Worm (Caenorhabditis elegans) whole organism, young adult: ENCODE data around the gene ctl-2.

Experiments used
- B0261.1 ChIP-seq: sonication (generic microtip); optimal IDR thresholded peaks from 2 replicates; lab custom pipeline; 2016; ENCODE audit warnings: mild to moderate bottlenecking, missing genetic modification characterization, moderate library complexity, missing compliant biosample characterization
- B0336.3 ChIP-seq: fragments of 200-800 bp; sonication (Bioruptor generic); IDR thresholded peaks from 2 replicates; pipeline ENCODE4 v1.3.6; 2022; ENCODE audit warnings: missing genetic modification characterization, missing compliant biosample characterization
- C17E4.6 ChIP-seq: fragments of 200-800 bp; sonication (Bioruptor generic); IDR thresholded peaks from 2 replicates; pipeline ENCODE4 v1.3.6; 2022; ENCODE audit warnings: missing genetic modification reagents, missing genetic modification characterization, missing compliant biosample characterization
- D2030.7 ChIP-seq: fragments of 200-800 bp; sonication (Bioruptor generic); IDR thresholded peaks from 2 replicates; pipeline ENCODE4 v1.3.6; 2022; ENCODE audit warnings: missing genetic modification reagents, missing genetic modification characterization, missing compliant biosample characterization
- F10E7.11 ChIP-seq: sonication (generic microtip); optimal IDR thresholded peaks from 2 replicates; lab custom pipeline; 2017; ENCODE audit warnings: mild to moderate bottlenecking, missing genetic modification characterization, moderate library complexity, missing compliant biosample characterization
- F52B5.7 ChIP-seq: sonication (generic microtip); optimal IDR thresholded peaks from 2 replicates; lab custom pipeline; 2016; ENCODE audit warnings: mild to moderate bottlenecking, missing genetic modification characterization, missing compliant biosample characterization
- F57C9.4 ChIP-seq: sonication (generic microtip); optimal IDR thresholded peaks from 2 replicates; lab custom pipeline; 2017; ENCODE audit warnings: mild to moderate bottlenecking, missing genetic modification characterization, missing compliant biosample characterization
- K12H6.12 ChIP-seq: fragments of 200-800 bp; sonication (Bioruptor generic); optimal IDR thresholded peaks from 2 replicates; lab custom pipeline; 2018; ENCODE audit warnings: mild to moderate bottlenecking, missing genetic modification characterization, missing compliant biosample characterization
- Y67H2A.10 ChIP-seq: fragments of 200-800 bp; sonication (Bioruptor generic); conservative IDR thresholded peaks from 2 replicates; pipeline ENCODE4 v1.3.6; 2022; ENCODE audit warnings: missing genetic modification reagents, missing genetic modification characterization, missing compliant biosample characterization
- Y79H2A.3 ChIP-seq: fragments of 200-800 bp; sonication (Bioruptor generic); conservative IDR thresholded peaks from 2 replicates; pipeline ENCODE4 v1.3.6; 2022; ENCODE audit warnings: missing genetic modification reagents, missing genetic modification characterization, missing compliant biosample characterization
- Y95B8A.8 ChIP-seq: fragments of 200-800 bp; sonication (Bioruptor generic); IDR thresholded peaks from 2 replicates; pipeline ENCODE4 v1.3.6; 2022; ENCODE audit warnings: missing genetic modification reagents, missing genetic modification characterization, missing compliant biosample characterization
- aptf-2 ChIP-seq: fragments of 200-800 bp; sonication (Bioruptor generic); conservative IDR thresholded peaks from 2 replicates; pipeline ENCODE4 v1.3.6; 2022; ENCODE audit warnings: missing genetic modification reagents, missing genetic modification characterization, missing compliant biosample characterization
- aptf-3 ChIP-seq: fragments of 200-800 bp; sonication (Bioruptor generic); IDR thresholded peaks from 2 replicates; pipeline ENCODE4 v1.3.6; 2022; ENCODE audit warnings: missing genetic modification characterization, missing compliant biosample characterization
- atf-7 ChIP-seq: sonication (generic microtip); optimal IDR thresholded peaks from 2 replicates; lab custom pipeline; 2017; ENCODE audit warnings: mild to moderate bottlenecking, missing genetic modification characterization, missing compliant biosample characterization
- athp-1 ChIP-seq: sonication (generic microtip); optimal IDR thresholded peaks from 2 replicates; lab custom pipeline; 2017; ENCODE audit warnings: mild to moderate bottlenecking, missing genetic modification characterization, missing compliant biosample characterization
- attf-5 ChIP-seq: fragments of 200-800 bp; sonication (Bioruptor generic); optimal IDR thresholded peaks from 2 replicates; lab custom pipeline; 2018; ENCODE audit warnings: mild to moderate bottlenecking, missing genetic modification characterization, missing compliant biosample characterization
- attf-6 ChIP-seq: fragments of 200-800 bp; sonication (Bioruptor generic); IDR thresholded peaks from 2 replicates; pipeline ENCODE4 v1.3.6; 2022; ENCODE audit warnings: missing genetic modification reagents, missing genetic modification characterization, missing compliant biosample characterization
- bed-1 ChIP-seq: fragments of 200-800 bp; sonication (Bioruptor generic); IDR thresholded peaks from 2 replicates; pipeline ENCODE4 v1.3.6; 2022; ENCODE audit warnings: missing genetic modification reagents, missing genetic modification characterization, missing compliant biosample characterization
- ceh-100 ChIP-seq: fragments of 200-800 bp; sonication (Bioruptor generic); IDR thresholded peaks from 2 replicates; pipeline ENCODE4 v1.3.6; 2022; ENCODE audit warnings: missing genetic modification reagents, missing genetic modification characterization, missing compliant biosample characterization
- ceh-58 ChIP-seq: fragments of 200-800 bp; sonication (Bioruptor generic); IDR thresholded peaks from 2 replicates; pipeline ENCODE4 v1.3.6; 2022; ENCODE audit warnings: missing genetic modification characterization, missing compliant biosample characterization
- ceh-91 ChIP-seq: fragments of 200-800 bp; sonication (Bioruptor generic); IDR thresholded peaks from 2 replicates; pipeline ENCODE4 v1.3.6; 2022; ENCODE audit warnings: missing genetic modification reagents, missing genetic modification characterization, missing compliant biosample characterization
- chd-7 ChIP-seq: sonication (generic microtip); optimal IDR thresholded peaks from 2 replicates; lab custom pipeline; 2016; ENCODE audit warnings: mild to moderate bottlenecking, missing genetic modification characterization, moderate library complexity, missing compliant biosample characterization
- egrh-3 ChIP-seq: fragments of 200-800 bp; sonication (Bioruptor generic); IDR thresholded peaks from 2 replicates; pipeline ENCODE4 v1.3.6; 2022; ENCODE audit warnings: missing genetic modification reagents, missing genetic modification characterization, missing compliant biosample characterization
- ekl-4 ChIP-seq: fragments of 200-800 bp; sonication (Bioruptor generic); IDR thresholded peaks from 2 replicates; pipeline ENCODE4 v1.3.6; 2022; ENCODE audit warnings: missing genetic modification reagents, missing genetic modification characterization, missing compliant biosample characterization
- ets-4 ChIP-seq: fragments of 200-800 bp; sonication (Bioruptor generic); optimal IDR thresholded peaks from 2 replicates; lab custom pipeline; 2018; ENCODE audit warnings: mild to moderate bottlenecking, missing genetic modification characterization, missing compliant biosample characterization
- him-1 ChIP-seq: sonication (generic microtip); optimal IDR thresholded peaks from 2 replicates; lab custom pipeline; 2016; ENCODE audit warnings: missing genotype, missing genetic modification reagents, missing genetic modification characterization, missing compliant biosample characterization
- hlh-12 ChIP-seq: sonication (generic microtip); optimal IDR thresholded peaks from 2 replicates; lab custom pipeline; 2016; ENCODE audit warnings: missing genetic modification characterization, missing compliant biosample characterization
- hrde-1 ChIP-seq: sonication (generic microtip); optimal IDR thresholded peaks from 2 replicates; lab custom pipeline; 2016; ENCODE audit warnings: missing genetic modification characterization, mild to moderate bottlenecking, missing compliant biosample characterization, moderate library complexity, missing genotype, missing genetic modification reagents, borderline replicate concordance
- let-607 ChIP-seq, 2 experiments: fragments of 200-800 bp in 1 of 2; sonication (Bioruptor generic) in 1 of 2; sonication (generic microtip) in 1 of 2; optimal IDR thresholded peaks; 2 replicates each; lab custom pipeline; 2016 to 2018; ENCODE audit warnings: mild to moderate bottlenecking in 2 of 2, missing compliant biosample characterization in 2 of 2, missing genetic modification characterization in 2 of 2, moderate library complexity in 2 of 2, missing genotype in 1 of 2
- lin-26 ChIP-seq: fragments of 200-800 bp; sonication (Bioruptor generic); IDR thresholded peaks from 2 replicates; pipeline ENCODE4 v1.3.6; 2022; ENCODE audit warnings: missing genetic modification reagents, missing genetic modification characterization, missing compliant biosample characterization
- lsl-1 ChIP-seq: fragments of 200-800 bp; sonication (Bioruptor generic); optimal IDR thresholded peaks from 2 replicates; lab custom pipeline; 2018; ENCODE audit warnings: mild to moderate bottlenecking, missing genetic modification characterization, moderate library complexity, missing compliant biosample characterization
- madf-3 ChIP-seq: fragments of 200-800 bp; sonication (Bioruptor generic); IDR thresholded peaks from 2 replicates; pipeline ENCODE4 v1.3.6; 2022; ENCODE audit warnings: missing genetic modification reagents, missing genetic modification characterization, missing compliant biosample characterization
- madf-8 ChIP-seq: fragments of 200-800 bp; sonication (Bioruptor generic); conservative IDR thresholded peaks from 2 replicates; pipeline ENCODE4 v1.3.6; 2022; ENCODE audit warnings: missing genetic modification reagents, missing genetic modification characterization, missing compliant biosample characterization
- mel-28 ChIP-seq: sonication (generic microtip); optimal IDR thresholded peaks from 2 replicates; lab custom pipeline; 2016; ENCODE audit warnings: borderline replicate concordance, mild to moderate bottlenecking, missing genetic modification characterization, missing compliant biosample characterization
- mxl-1 ChIP-seq: sonication (generic microtip); optimal IDR thresholded peaks from 2 replicates; lab custom pipeline; 2016; ENCODE audit warnings: missing genetic modification characterization, missing compliant biosample characterization
- rcor-1 ChIP-seq: fragments of 200-800 bp; sonication (Bioruptor generic); IDR thresholded peaks from 2 replicates; pipeline ENCODE4 v1.3.6; 2022; ENCODE audit warnings: missing genetic modification reagents, missing genetic modification characterization, missing compliant biosample characterization
- rec-8 ChIP-seq, 2 experiments: sonication (generic microtip); optimal IDR thresholded peaks; 2 replicates each; lab custom pipeline; 2016; ENCODE audit warnings: mild to moderate bottlenecking in 2 of 2, missing genetic modification characterization in 2 of 2, missing genetic modification reagents in 2 of 2, missing genotype in 2 of 2, missing biosample characterization in 1 of 2, missing compliant biosample characterization in 1 of 2, moderate library complexity in 1 of 2
- repo-1 ChIP-seq: sonication (generic microtip); optimal IDR thresholded peaks from 2 replicates; lab custom pipeline; 2017; ENCODE audit warnings: mild to moderate bottlenecking, missing genetic modification characterization, missing compliant biosample characterization
- rpc-1 ChIP-seq, 2 experiments: fragments of 150-350 bp in 1 of 2; sonication (generic microtip) in 1 of 2; optimal IDR thresholded peaks; 2 replicates each; lab custom pipeline; 2014 to 2018; ENCODE audit warnings: missing biosample characterization in 1 of 2, missing genetic modification characterization in 1 of 2, missing genetic modification reagents in 1 of 2, missing genotype in 1 of 2
- sdz-38 ChIP-seq: sonication (generic microtip); optimal IDR thresholded peaks from 2 replicates; lab custom pipeline; 2016; ENCODE audit warnings: missing genotype, missing genetic modification characterization, missing compliant biosample characterization
- snpc-1.1 ChIP-seq: sonication (generic microtip); optimal IDR thresholded peaks from 2 replicates; lab custom pipeline; 2017; ENCODE audit warnings: missing genetic modification characterization, mild to moderate bottlenecking, missing compliant biosample characterization, antibody characterized with exemption, moderate library complexity, missing genotype, missing genetic modification reagents; ENCODE audit not compliant: insufficient read depth
- sptf-2 ChIP-seq: fragments of 200-800 bp; sonication (Bioruptor generic); optimal IDR thresholded peaks from 2 replicates; lab custom pipeline; 2018; ENCODE audit warnings: mild to moderate bottlenecking, missing genetic modification characterization, missing compliant biosample characterization
- tlf-1 ChIP-seq: fragments of 200-800 bp; sonication (Bioruptor generic); optimal IDR thresholded peaks from 2 replicates; lab custom pipeline; 2018; ENCODE audit warnings: mild to moderate bottlenecking, missing genetic modification characterization, missing compliant biosample characterization
- unc-130 ChIP-seq: sonication (generic microtip); optimal IDR thresholded peaks from 2 replicates; lab custom pipeline; 2016; ENCODE audit warnings: missing genetic modification reagents, missing genetic modification characterization, missing compliant biosample characterization
- xnd-1 ChIP-seq: sonication (generic microtip); optimal IDR thresholded peaks from 2 replicates; lab custom pipeline; 2016; ENCODE audit warnings: missing genotype, missing genetic modification reagents, missing genetic modification characterization, missing compliant biosample characterization
- ztf-18 ChIP-seq: sonication (generic microtip); optimal IDR thresholded peaks from 2 replicates; lab custom pipeline; 2016; ENCODE audit warnings: missing genotype, mild to moderate bottlenecking, missing genetic modification characterization, missing compliant biosample characterization

ctl-2 gene

ce11 chrII:14255850-14256249 is 46.0 kb downstream of the ctl-2 start (continued):
- no peak for TF ChIP-seq Y79H2A.3 (GFP tag; lab: Robert Waterston, UW)
- no peak for TF ChIP-seq ceh-100 (GFP tag; lab: Robert Waterston, UW)
- peak; percentile 67 for TF ChIP-seq lsl-1 (GFP tag; lab: Kevin White, UChicago)
- TF ChIP-seq hrde-1 (tag; lab: Kevin White, UChicago) = peak; percentile 65
- no peak for TF ChIP-seq chd-7 (tag; lab: Kevin White, UChicago)
- TF ChIP-seq ztf-18 = no peak
- no peak for TF ChIP-seq tlf-1 (GFP tag; lab: Kevin White, UChicago)
- peak; percentile 32 for TF ChIP-seq athp-1 (tag; lab: Kevin White, UChicago)
- TF ChIP-seq sdz-38 (tag; lab: Kevin White, UChicago) = no peak
- TF ChIP-seq egrh-3 (GFP tag; lab: Robert Waterston, UW) = no peak
- TF ChIP-seq B0336.3 (GFP tag; lab: Robert Waterston, UW) = 0 out of 2 replicates have a peak, but pooled peaks have one; percentile 9
- no peak for TF ChIP-seq ceh-58 (GFP tag; lab: Robert Waterston, UW)
- TF ChIP-seq repo-1 = peak; percentile 19
- no peak for TF ChIP-seq mxl-1 (tag; lab: Kevin White, UChicago)
- no peak for TF ChIP-seq Y67H2A.10 (GFP tag; lab: Robert Waterston, UW)
- peak; percentile 29 for TF ChIP-seq xnd-1 (tag; lab: Kevin White, UChicago)
- no peak for TF ChIP-seq hlh-12 (tag; lab: Kevin White, UChicago)
- TF ChIP-seq madf-8 (GFP tag; lab: Robert Waterston, UW) = no peak
- no peak for TF ChIP-seq attf-6 (GFP tag; lab: Robert Waterston, UW)
- TF ChIP-seq atf-7 (tag; lab: Kevin White, UChicago) = peak; percentile 45
- TF ChIP-seq attf-5 (GFP tag; lab: Kevin White, UChicago) = no peak
- TF ChIP-seq madf-3 (GFP tag; lab: Robert Waterston, UW) = no peak
- 0 out of 2 replicates have a peak, but pooled peaks have one; percentile 19 for TF ChIP-seq ekl-4
- TF ChIP-seq unc-130 (GFP tag; lab: Kevin White, UChicago) = no peak
- TF ChIP-seq aptf-3 (GFP tag; lab: Robert Waterston, UW) = no peak
- no peak for TF ChIP-seq bed-1 (GFP tag; lab: Robert Waterston, UW)
- 0 out of 2 replicates have a peak, but pooled peaks have one; percentile 19 for TF ChIP-seq ceh-91 (GFP tag; lab: Robert Waterston, UW)
- no peak for TF ChIP-seq F57C9.4 (tag; lab: Kevin White, UChicago)
- no peak for TF ChIP-seq ets-4
- TF ChIP-seq sptf-2 (GFP tag; lab: Kevin White, UChicago) = no peak
- TF ChIP-seq lin-26 = no peak
- no peak; the same call in 1 of the 2 replicates for TF ChIP-seq D2030.7 (GFP tag; lab: Robert Waterston, UW)

ce11 chrII:14252057-14252456 is 49.8 kb downstream of the ctl-2 start, which contains the start of gene Y54G11A.2:
Y54G11A.2 (plus strand) TSS chrII:14252357.
- TF ChIP-seq let-607 (tag; optimal IDR thresholded peaks at IDR 0.05; lab: Kevin White, UChicago) (no peak), mxl-1 (tag; lab: Kevin White, UChicago) (no peak), mel-28 (no peak), him-1 (tag; lab: Kevin White, UChicago) (no peak), B0261.1 (tag; lab: Kevin White, UChicago) (no peak), F10E7.11 (tag; lab: Kevin White, UChicago) (no peak), Y95B8A.8 (GFP tag; lab: Robert Waterston, UW) (no peak), rcor-1 (GFP tag; lab: Robert Waterston, UW) (no peak), rec-8 (tag; optimal IDR thresholded peaks at IDR 0.05; lab: Kevin White, UChicago) (no peak), K12H6.12 (tag; lab: Kevin White, UChicago) (no peak), snpc-1.1 (tag; lab: Kevin White, UChicago) (no peak), aptf-2 (GFP tag; lab: Robert Waterston, UW) (no peak), rpc-1 (optimal IDR thresholded peaks at IDR 0.05; lab: Kevin White, UChicago) (no peak), rpc-1 (tag; optimal IDR thresholded peaks at IDR 0.05; lab: Kevin White, UChicago) (no peak), ztf-18 (no peak), F57C9.4 (tag; lab: Kevin White, UChicago) (no peak), F52B5.7 (tag; lab: Kevin White, UChicago) (no peak), C17E4.6 (no peak)
